1 fruit fly cellular context compared by ENCODE assay signal in genomic region chr2L:3685139-3685851, dm6.
A peak's percentile ranks its signal among the peaks of the same experiment; 100 is the strongest.
TF ChIP-seq lines count a peak whose summit lies in the region.

No protein-coding gene starts in this region.

TF ChIP-seq in whole organism, embryonic, 481 proteins besides CTCF, POLR2A, EP300 and RAD21 (continued from another document):
- peak; percentile 27 for TF ChIP-seq CG4820 (GFP tag; optimal IDR thresholded peaks at IDR 0.05; lab: Kevin White, UChicago)
- TF ChIP-seq chm (GFP tag; IDR thresholded peaks at IDR 0.05; lab: Robert Waterston, UW) = no peak
- no peak for TF ChIP-seq Atf6 (GFP tag; IDR thresholded peaks at IDR 0.05; lab: Robert Waterston, UW)
- TF ChIP-seq Hr51 (GFP tag; optimal IDR thresholded peaks at IDR 0.05; lab: Kevin White, UChicago) = no peak
- TF ChIP-seq ATbp (GFP tag; optimal IDR thresholded peaks at IDR 0.05; lab: Kevin White, UChicago) = peak; percentile 5
- TF ChIP-seq CG1602 (GFP tag; optimal IDR thresholded peaks at IDR 0.05; lab: Kevin White, UChicago) = no peak
- peak; percentile 26; the same call in 1 of the 2 replicates for TF ChIP-seq vvl (GFP tag; IDR thresholded peaks at IDR 0.05; lab: Robert Waterston, UW)
- peak; percentile 65 for TF ChIP-seq dmrt11E (tag; optimal IDR thresholded peaks at IDR 0.05; lab: Kevin White, UChicago)
- TF ChIP-seq zen (tag; optimal IDR thresholded peaks at IDR 0.05; lab: Kevin White, UChicago) = peak; percentile 40
- no peak for TF ChIP-seq CG4328 (GFP tag; optimal IDR thresholded peaks at IDR 0.05; lab: Kevin White, UChicago)
- TF ChIP-seq Poxn (GFP tag; IDR thresholded peaks at IDR 0.05; lab: Robert Waterston, UW) = no peak
- TF ChIP-seq pnt (GFP tag; optimal IDR thresholded peaks at IDR 0.05; lab: Kevin White, UChicago) = peak; percentile 27
- no peak for TF ChIP-seq CG15514 (GFP tag; optimal IDR thresholded peaks at IDR 0.05; lab: Kevin White, UChicago)
- TF ChIP-seq CG30020 (tag; optimal IDR thresholded peaks at IDR 0.05; lab: Kevin White, UChicago) = no peak
- TF ChIP-seq Taf1 (GFP tag; IDR thresholded peaks at IDR 0.05; lab: Robert Waterston, UW) = no peak
- no peak for TF ChIP-seq tio (GFP tag; optimal IDR thresholded peaks at IDR 0.05; lab: Kevin White, UChicago)
- no peak for TF ChIP-seq prd (optimal IDR thresholded peaks at IDR 0.05; lab: Kevin White, UChicago)
- peak; percentile 62; the same call in 2 of the 3 replicates for TF ChIP-seq prd (GFP tag; IDR thresholded peaks at IDR 0.05; lab: Robert Waterston, UW)
- peak; percentile 90 for TF ChIP-seq Nf-YC (tag; optimal IDR thresholded peaks at IDR 0.05; lab: Kevin White, UChicago)
- no peak for TF ChIP-seq CG7928 (GFP tag; optimal IDR thresholded peaks at IDR 0.05; lab: Kevin White, UChicago)
- TF ChIP-seq emc (GFP tag; optimal IDR thresholded peaks at IDR 0.05; lab: Kevin White, UChicago) = no peak
- TF ChIP-seq bigmax (GFP tag; optimal IDR thresholded peaks at IDR 0.05; lab: Kevin White, UChicago) = no peak
- TF ChIP-seq Fer1 (GFP tag; optimal IDR thresholded peaks at IDR 0.05; lab: Kevin White, UChicago) = no peak
- peak; percentile 86 for TF ChIP-seq Nf-YB (GFP tag; optimal IDR thresholded peaks at IDR 0.05; lab: Kevin White, UChicago)
- TF ChIP-seq trh (GFP tag; optimal IDR thresholded peaks at IDR 0.05; lab: Kevin White, UChicago) = no peak
- TF ChIP-seq CG6272 (GFP tag; IDR thresholded peaks at IDR 0.05; lab: Robert Waterston, UW) = no peak
- 0 out of 3 replicates have a peak, but pooled peaks have one; percentile 49 for TF ChIP-seq zfh1 (GFP tag; IDR thresholded peaks at IDR 0.05; lab: Robert Waterston, UW)
- TF ChIP-seq Meics (GFP tag; optimal IDR thresholded peaks at IDR 0.05; lab: Kevin White, UChicago) = no peak
- 0 out of 2 replicates have a peak, but pooled peaks have one; percentile 16 for TF ChIP-seq CG6689 (GFP tag; IDR thresholded peaks at IDR 0.05; lab: Robert Waterston, UW)
- no peak for TF ChIP-seq CG9876 (GFP tag; optimal IDR thresholded peaks at IDR 0.05; lab: Kevin White, UChicago)
- TF ChIP-seq tap (tag; optimal IDR thresholded peaks at IDR 0.05; lab: Kevin White, UChicago) = peak; percentile 15
- TF ChIP-seq HmgD (GFP tag; optimal IDR thresholded peaks at IDR 0.05; lab: Kevin White, UChicago) = no peak
- no peak for TF ChIP-seq CG7271 (tag; optimal IDR thresholded peaks at IDR 0.05; lab: Kevin White, UChicago)
- TF ChIP-seq amos (GFP tag; IDR thresholded peaks at IDR 0.05; lab: Robert Waterston, UW; ENCODE audit: partially characterized antibody) = no peak
- no peak for TF ChIP-seq caup (GFP tag; optimal IDR thresholded peaks at IDR 0.05; lab: Kevin White, UChicago; ENCODE audit: severe bottlenecking)
- no peak for TF ChIP-seq z (GFP tag; IDR thresholded peaks at IDR 0.05; lab: Robert Waterston, UW)
- TF ChIP-seq insv (GFP tag; optimal IDR thresholded peaks at IDR 0.05; lab: Kevin White, UChicago) = no peak
- peak in 1 of 2 experiments; percentile 19 for TF ChIP-seq chif (GFP tag; optimal IDR thresholded peaks at IDR 0.05; lab: Kevin White, UChicago)
- peak; percentile 5 for TF ChIP-seq dmrt99B (tag; optimal IDR thresholded peaks at IDR 0.05; lab: Kevin White, UChicago)
- no peak for TF ChIP-seq CG12155 (GFP tag; optimal IDR thresholded peaks at IDR 0.05; lab: Kevin White, UChicago)
- no peak for TF ChIP-seq CG7987 (GFP tag; optimal IDR thresholded peaks at IDR 0.05; lab: Kevin White, UChicago)
- no peak for TF ChIP-seq CG10147 (GFP tag; optimal IDR thresholded peaks at IDR 0.05; lab: Kevin White, UChicago)
- TF ChIP-seq scrt (GFP tag; optimal IDR thresholded peaks at IDR 0.05; lab: Kevin White, UChicago) = no peak
- TF ChIP-seq Dip3 (GFP tag; optimal IDR thresholded peaks at IDR 0.05; lab: Kevin White, UChicago) = no peak
- TF ChIP-seq Ets65A (GFP tag; lab: Kevin White, UChicago) = peak; percentile 27
- no peak for TF ChIP-seq slbo (GFP tag; IDR thresholded peaks at IDR 0.05; lab: Robert Waterston, UW)
- TF ChIP-seq yki (optimal IDR thresholded peaks at IDR 0.05; lab: Kevin White, UChicago) = no peak
- peak in 1 of 2 experiments; percentile 49 for TF ChIP-seq bsh (GFP tag; optimal IDR thresholded peaks at IDR 0.05; lab: Kevin White, UChicago)
- no peak for TF ChIP-seq Elba2 (GFP tag; optimal IDR thresholded peaks at IDR 0.05; lab: Kevin White, UChicago)
- TF ChIP-seq dan (GFP tag; IDR thresholded peaks at IDR 0.05; lab: Robert Waterston, UW) = 0 out of 2 replicates have a peak, but pooled peaks have one; percentile 19
- TF ChIP-seq Xbp1 (GFP tag; optimal IDR thresholded peaks at IDR 0.05; lab: Kevin White, UChicago) = peak; percentile 12
- 0 out of 3 replicates have a peak, but pooled peaks have one; percentile 36 for TF ChIP-seq ci (GFP tag; IDR thresholded peaks at IDR 0.05; lab: Robert Waterston, UW)
- TF ChIP-seq CG12391 (tag; optimal IDR thresholded peaks at IDR 0.05; lab: Kevin White, UChicago) = peak; percentile 27
- TF ChIP-seq lola (GFP tag; optimal IDR thresholded peaks at IDR 0.05; lab: Kevin White, UChicago) = no peak
- TF ChIP-seq corto (GFP tag; optimal IDR thresholded peaks at IDR 0.05; lab: Kevin White, UChicago) = no peak
- TF ChIP-seq Camta (GFP tag; optimal IDR thresholded peaks at IDR 0.05; lab: Kevin White, UChicago) = no peak
- TF ChIP-seq CG10959 (GFP tag; IDR thresholded peaks at IDR 0.05; lab: Robert Waterston, UW) = 0 out of 2 replicates have a peak, but pooled peaks have one; percentile 8
- TF ChIP-seq az2 (GFP tag; optimal IDR thresholded peaks at IDR 0.05; lab: Kevin White, UChicago) = peak; percentile 20
- no peak for TF ChIP-seq NFAT (GFP tag; IDR thresholded peaks at IDR 0.05; lab: Robert Waterston, UW)
- TF ChIP-seq CG11456 (GFP tag; IDR thresholded peaks at IDR 0.05; lab: Robert Waterston, UW) = no peak
- no peak for TF ChIP-seq CG10274 (GFP tag; optimal IDR thresholded peaks at IDR 0.05; lab: Kevin White, UChicago)
- no peak for TF ChIP-seq CG9609 (GFP tag; optimal IDR thresholded peaks at IDR 0.05; lab: Kevin White, UChicago)
- TF ChIP-seq CG2202 (tag; optimal IDR thresholded peaks at IDR 0.05; lab: Kevin White, UChicago) = peak; percentile 3
- TF ChIP-seq ttk (GFP tag; IDR thresholded peaks at IDR 0.05; lab: Robert Waterston, UW) = peak; percentile 22; the same call in 1 of the 2 replicates
- peak; percentile 37; the same call in 1 of the 3 replicates for TF ChIP-seq row (GFP tag; IDR thresholded peaks at IDR 0.05; lab: Robert Waterston, UW)
- no peak for TF ChIP-seq gcm (GFP tag; optimal IDR thresholded peaks at IDR 0.05; lab: Kevin White, UChicago)
- TF ChIP-seq pfk (GFP tag; optimal IDR thresholded peaks at IDR 0.05; lab: Kevin White, UChicago) = no peak
- no peak for TF ChIP-seq Dip2 (GFP tag; IDR thresholded peaks at IDR 0.05; lab: Robert Waterston, UW)
- TF ChIP-seq dati (GFP tag; IDR thresholded peaks at IDR 0.05; lab: Robert Waterston, UW) = no peak
- no peak for TF ChIP-seq CG8089 (GFP tag; optimal IDR thresholded peaks at IDR 0.05; lab: Kevin White, UChicago)
- TF ChIP-seq CG9215 (GFP tag; IDR thresholded peaks at IDR 0.05; lab: Robert Waterston, UW) = no peak
- TF ChIP-seq CG31441 (GFP tag; IDR thresholded peaks at IDR 0.05; lab: Robert Waterston, UW) = 0 out of 2 replicates have a peak, but pooled peaks have one; percentile 25
- no peak for TF ChIP-seq BEAF-32 (GFP tag; optimal IDR thresholded peaks at IDR 0.05; lab: Kevin White, UChicago)
- TF ChIP-seq Rfx (GFP tag; IDR thresholded peaks at IDR 0.05; lab: Robert Waterston, UW) = no peak
- no peak for TF ChIP-seq CG6791 (GFP tag; IDR thresholded peaks at IDR 0.05; lab: Robert Waterston, UW; ENCODE audit: partially characterized antibody)
- TF ChIP-seq CG10321 (GFP tag; IDR thresholded peaks at IDR 0.05; lab: Robert Waterston, UW) = 0 out of 2 replicates have a peak, but pooled peaks have one; percentile 18
- peak; percentile 10 for TF ChIP-seq oc (tag; optimal IDR thresholded peaks at IDR 0.05; lab: Kevin White, UChicago)
- peak; percentile 84 for TF ChIP-seq seq (GFP tag; IDR thresholded peaks at IDR 0.05; lab: Robert Waterston, UW)
- no peak for TF ChIP-seq tgo (GFP tag; IDR thresholded peaks at IDR 0.05; lab: Robert Waterston, UW)
- peak; percentile 2 for TF ChIP-seq CG4424 (GFP tag; optimal IDR thresholded peaks at IDR 0.05; lab: Kevin White, UChicago)
- TF ChIP-seq crol (GFP tag; IDR thresholded peaks at IDR 0.05; lab: Robert Waterston, UW) = no peak
- TF ChIP-seq CG30403 (GFP tag; optimal IDR thresholded peaks at IDR 0.05; lab: Kevin White, UChicago) = peak; percentile 21
- TF ChIP-seq unpg (GFP tag; optimal IDR thresholded peaks at IDR 0.05; lab: Kevin White, UChicago) = peak; percentile 21
- peak; percentile 16 for TF ChIP-seq CG10267 (tag; optimal IDR thresholded peaks at IDR 0.05; lab: Kevin White, UChicago)
- peak; percentile 51 for TF ChIP-seq gem (tag; optimal IDR thresholded peaks at IDR 0.05; lab: Kevin White, UChicago)
- TF ChIP-seq CG2129 (GFP tag; IDR thresholded peaks at IDR 0.05; lab: Robert Waterston, UW; ENCODE audit: partially characterized antibody) = no peak
- TF ChIP-seq CG6654 (GFP tag; optimal IDR thresholded peaks at IDR 0.05; lab: Kevin White, UChicago) = no peak
- TF ChIP-seq stwl (tag; optimal IDR thresholded peaks at IDR 0.05; lab: Kevin White, UChicago) = no peak
- TF ChIP-seq CG1832 (GFP tag; optimal IDR thresholded peaks at IDR 0.05; lab: Kevin White, UChicago) = peak; percentile 59
- TF ChIP-seq CG18476 (GFP tag; optimal IDR thresholded peaks at IDR 0.05; lab: Kevin White, UChicago) = no peak
- TF ChIP-seq CG9727 (GFP tag; optimal IDR thresholded peaks at IDR 0.05; lab: Kevin White, UChicago) = peak; percentile 39
- TF ChIP-seq Antp (GFP tag; optimal IDR thresholded peaks at IDR 0.05; lab: Kevin White, UChicago) = peak; percentile 5
